Fruit fly (Drosophila melanogaster): Measurements from ENCODE around the gene CG17991.

Gene CG17991

dm6 chr3R:27281022-27281810, 40.1 kb downstream of the CG17991 start (continued):
- TF ChIP-seq CG42726 (GFP tag; IDR thresholded peaks at IDR 0.05; ENCODE audit: partially characterized antibody) (0 out of 2 replicates have a peak, but pooled peaks have one; percentile 23), Meics (GFP tag; optimal IDR thresholded peaks at IDR 0.05) (peak; percentile 97), CG18619 (GFP tag; optimal IDR thresholded peaks at IDR 0.05) (peak; percentile 96), D19A (tag; optimal IDR thresholded peaks at IDR 0.05) (peak; percentile 87), br (optimal IDR thresholded peaks at IDR 0.05) (no peak), B-H2 (GFP tag; optimal IDR thresholded peaks at IDR 0.05) (peak; percentile 73), CG6791 (GFP tag; IDR thresholded peaks at IDR 0.05; ENCODE audit: partially characterized antibody) (peak; percentile 77; the same call in 2 of the 3 replicates), CG2120 (GFP tag; optimal IDR thresholded peaks at IDR 0.05) (peak; percentile 98), slbo (GFP tag; IDR thresholded peaks at IDR 0.05) (peak; percentile 98), CG7928 (GFP tag; optimal IDR thresholded peaks at IDR 0.05) (peak; percentile 77), Oli (tag; optimal IDR thresholded peaks at IDR 0.05) (peak; percentile 97), yki (optimal IDR thresholded peaks at IDR 0.05) (peak; percentile 54), Camta (GFP tag; optimal IDR thresholded peaks at IDR 0.05) (peak; percentile 87), cg (GFP tag; optimal IDR thresholded peaks at IDR 0.05) (peak; percentile 94), ara (GFP tag; IDR thresholded peaks at IDR 0.05) (peak; percentile 96), CG10321 (GFP tag; IDR thresholded peaks at IDR 0.05) (peak; percentile 74), CG6813 (GFP tag; optimal IDR thresholded peaks at IDR 0.05) (peak; percentile 97), gt (GFP tag; IDR thresholded peaks at IDR 0.05) (peak; percentile 90), ase (GFP tag; IDR thresholded peaks at IDR 0.05) (peak; percentile 96), CG17829 (tag; optimal IDR thresholded peaks at IDR 0.05) (peak; percentile 87), YL-1 (GFP tag; optimal IDR thresholded peaks at IDR 0.05) (peak; percentile 89), ac (GFP tag; optimal IDR thresholded peaks at IDR 0.05) (peak; percentile 78), lab (GFP tag; optimal IDR thresholded peaks at IDR 0.05) (peak; percentile 98), CG11695 (GFP tag; IDR thresholded peaks at IDR 0.05) (peak; percentile 97), p53 (GFP tag; optimal IDR thresholded peaks at IDR 0.05) (peak; percentile 86), tin (GFP tag; optimal IDR thresholded peaks at IDR 0.05) (peak; percentile 94), seq (GFP tag; IDR thresholded peaks at IDR 0.05) (peak; percentile 98), twi (tag; optimal IDR thresholded peaks at IDR 0.05) (peak; percentile 67), Oaz (GFP tag; IDR thresholded peaks at IDR 0.05) (peak; percentile 96), CG34224 (GFP tag; IDR thresholded peaks at IDR 0.05; ENCODE audit: partially characterized antibody) (no peak), tap (tag; optimal IDR thresholded peaks at IDR 0.05) (peak; percentile 86), ind (GFP tag; optimal IDR thresholded peaks at IDR 0.05) (peak; percentile 98), CG14441 (GFP tag; IDR thresholded peaks at IDR 0.05) (peak; percentile 98), CG15011 (GFP tag; optimal IDR thresholded peaks at IDR 0.05) (peak; percentile 91), CG12942 (GFP tag; optimal IDR thresholded peaks at IDR 0.05) (peak; percentile 94), Rx (GFP tag; IDR thresholded peaks at IDR 0.05) (peak; percentile 97), HLH4C (GFP tag; IDR thresholded peaks at IDR 0.05; ENCODE audit: partially characterized antibody) (peak; percentile 62; the same call in 2 of the 3 replicates), Chrac-16 (GFP tag; optimal IDR thresholded peaks at IDR 0.05) (peak; percentile 95), esg (GFP tag; conservative IDR thresholded peaks at IDR 0.05) (peak; percentile 96), ash1 (GFP tag; optimal IDR thresholded peaks at IDR 0.05) (no peak), Adf1 (GFP tag; IDR thresholded peaks at IDR 0.05) (peak; percentile 84), CG32532 (GFP tag; IDR thresholded peaks at IDR 0.05) (peak; percentile 98), CG7839 (tag; optimal IDR thresholded peaks at IDR 0.05) (peak; percentile 97), TFAM (GFP tag; optimal IDR thresholded peaks at IDR 0.05) (peak; percentile 82), Fer1 (GFP tag; optimal IDR thresholded peaks at IDR 0.05) (peak; percentile 97), Drgx (GFP tag; IDR thresholded peaks at IDR 0.05) (peak; percentile 98), CG32772 (GFP tag; IDR thresholded peaks at IDR 0.05) (peak; percentile 97), Nf-YB (GFP tag; optimal IDR thresholded peaks at IDR 0.05) (peak; percentile 81), CG1602 (GFP tag; optimal IDR thresholded peaks at IDR 0.05) (peak; percentile 91), CG18764 (GFP tag; optimal IDR thresholded peaks at IDR 0.05) (peak; percentile 91)
